Fruit fly (Drosophila melanogaster): ENCODE results near the gene pll.
A peak's percentile ranks its signal among the peaks of the same experiment; 100 is the strongest.

dm6 chr3R:27273118-27274062 is 20.4 kb upstream of the pll start, which contains the start of gene CG5934:
- TF ChIP-seq woc (GFP tag; optimal IDR thresholded peaks at IDR 0.05): no peak
- no peak for TF ChIP-seq usp (GFP tag; optimal IDR thresholded peaks at IDR 0.05)
- TF ChIP-seq sage (GFP tag; optimal IDR thresholded peaks at IDR 0.05): no peak
- peak; percentile 23 for TF ChIP-seq sv (GFP tag; optimal IDR thresholded peaks at IDR 0.05)
- no peak for TF ChIP-seq fru (GFP tag; optimal IDR thresholded peaks at IDR 0.05)
- peak; percentile 11 for TF ChIP-seq psq (GFP tag; optimal IDR thresholded peaks at IDR 0.05)
- no peak for TF ChIP-seq CrebA (GFP tag; optimal IDR thresholded peaks at IDR 0.05; ENCODE audit: borderline replicate concordance)
- TF ChIP-seq Sp1 (GFP tag; optimal IDR thresholded peaks at IDR 0.05): peak; percentile 22
